Worm (Caenorhabditis elegans): ENCODE measurements around the gene F42A9.7.

DNA sequence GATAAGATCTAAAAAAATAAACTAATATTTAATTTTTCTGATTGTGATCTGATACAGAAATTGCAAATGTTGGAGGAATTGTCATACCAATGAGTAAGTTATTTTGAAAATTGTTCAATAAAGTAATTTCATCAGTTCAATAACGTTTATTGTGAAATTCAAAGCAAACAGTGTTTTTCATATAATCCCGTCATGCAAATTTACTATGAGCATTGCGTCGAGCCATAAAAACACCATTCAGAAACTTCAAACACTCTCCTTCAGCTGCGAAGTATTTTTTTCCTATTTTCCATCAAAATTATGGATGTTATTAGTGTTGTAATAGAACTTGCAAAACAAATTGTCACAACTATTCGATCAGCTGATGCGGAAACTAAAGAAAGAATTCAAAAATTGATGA lies 34.9 kb upstream of the F42A9.7 start, which contains the start of gene C49C8.8:
- no peak for TF ChIP-seq npax-4 (tag; optimal IDR thresholded peaks at IDR 0.05)
- no peak for TF ChIP-seq hlh-30 (tag; optimal IDR thresholded peaks at IDR 0.05; ENCODE audit: insufficient read depth)
- no peak for TF ChIP-seq nfya-1 (tag; optimal IDR thresholded peaks at IDR 0.05)
- no peak for TF ChIP-seq T23F11.4 (GFP tag; optimal IDR thresholded peaks at IDR 0.05)
- TF ChIP-seq pha-2 (tag; optimal IDR thresholded peaks at IDR 0.05), result no peak
- TF ChIP-seq elt-2 (tag; optimal IDR thresholded peaks at IDR 0.05), result no peak
- no peak for TF ChIP-seq lim-6 (tag; optimal IDR thresholded peaks at IDR 0.05)
- no peak for TF ChIP-seq nhr-11 (tag; optimal IDR thresholded peaks at IDR 0.05)
- no peak for TF ChIP-seq ceh-9 (tag; optimal IDR thresholded peaks at IDR 0.05)
- no peak for TF ChIP-seq odd-2 (tag; optimal IDR thresholded peaks at IDR 0.05)

All from whole organism, late embryonic.